Worm (Caenorhabditis elegans): Measurements from ENCODE around the gene str-92.

str-92 gene

ce11 chrV:17714330-17714729 is 37.9 kb upstream of the str-92 start, which contains the start of gene twk-33:
Gene twk-33 (minus strand): TSS chrV:17714377.
- TF ChIP-seq nhr-80 (tag; optimal IDR thresholded peaks at IDR 0.05) (peak; percentile 76), nfya-1 (tag; optimal IDR thresholded peaks at IDR 0.05; ENCODE audit: borderline replicate concordance, insufficient read depth) (no peak), lsl-1 (GFP tag; optimal IDR thresholded peaks at IDR 0.05) (no peak), nhr-27 (tag; optimal IDR thresholded peaks at IDR 0.05) (no peak), fkh-3 (tag; optimal IDR thresholded peaks at IDR 0.05) (no peak)

- TF ChIP-seq zfh-2 (GFP tag; conservative IDR thresholded peaks at IDR 0.05), result peak; percentile 68
- TF ChIP-seq nhr-120 (GFP tag; IDR thresholded peaks at IDR 0.05), result 0 out of 2 replicates have a peak, but pooled peaks have one; percentile 44
- TF ChIP-seq die-1 (tag; optimal IDR thresholded peaks at IDR 0.05), result no peak
These were observed 35.9 kb upstream of the str-92 start for ce11 chrV:17712349-17712748.

ce11 chrV:17707022-17707421 is 30.6 kb upstream of the str-92 start, which contains the start of gene srh-31:
Gene srh-31 (plus strand): TSS chrV:17707322.
- TF ChIP-seq sptf-2 (GFP tag; optimal IDR thresholded peaks at IDR 0.05) (no peak), lin-54 (GFP tag; optimal IDR thresholded peaks at IDR 0.05) (no peak), rec-8 (tag; optimal IDR thresholded peaks at IDR 0.05) (no peak)

- TF ChIP-seq rec-8 (tag; optimal IDR thresholded peaks at IDR 0.05), result no peak
- TF ChIP-seq F37B4.10 (GFP tag; IDR thresholded peaks at IDR 0.05), result no peak
- no peak for TF ChIP-seq nhr-179 (tag; optimal IDR thresholded peaks at IDR 0.05)
- no peak for TF ChIP-seq B0336.3 (GFP tag; IDR thresholded peaks at IDR 0.05)
- TF ChIP-seq rpc-1 (optimal IDR thresholded peaks at IDR 0.05), result no peak
- TF ChIP-seq rpc-1 (tag; optimal IDR thresholded peaks at IDR 0.05), result no peak
- no peak for TF ChIP-seq hmg-1.2 (GFP tag; IDR thresholded peaks at IDR 0.05)
- no peak for TF ChIP-seq efl-1 (GFP tag; optimal IDR thresholded peaks at IDR 0.05)
- TF ChIP-seq sea-2 (GFP tag; IDR thresholded peaks at IDR 0.05), result no peak
- no peak for TF ChIP-seq D2030.7 (GFP tag; IDR thresholded peaks at IDR 0.05)
- TF ChIP-seq ztf-25 (GFP tag; IDR thresholded peaks at IDR 0.05), result no peak
- no peak for TF ChIP-seq ztf-28 (GFP tag; IDR thresholded peaks at IDR 0.05)
- TF ChIP-seq F10E7.11 (tag; optimal IDR thresholded peaks at IDR 0.05), result no peak
- no peak for TF ChIP-seq F33H1.4 (GFP tag; IDR thresholded peaks at IDR 0.05)
- TF ChIP-seq nfya-1 (tag; optimal IDR thresholded peaks at IDR 0.05; ENCODE audit: borderline replicate concordance, insufficient read depth), result no peak
- no peak for TF ChIP-seq Y53G8AR.9 (GFP tag; conservative IDR thresholded peaks at IDR 0.05)
- no peak for TF ChIP-seq unc-62 (GFP tag; optimal IDR thresholded peaks at IDR 0.05)
- TF ChIP-seq B0019.2 (GFP tag; conservative IDR thresholded peaks at IDR 0.05), result no peak
- TF ChIP-seq ztf-3 (GFP tag; optimal IDR thresholded peaks at IDR 0.05), result no peak
- TF ChIP-seq sdz-38 (tag; optimal IDR thresholded peaks at IDR 0.05), result no peak
These were observed 29.9 kb upstream of the str-92 start for ce11 chrV:17706217-17706806.

ce11 chrV:17705814-17706213 is 29.4 kb upstream of the str-92 start, which contains the start of gene W06D12.6:
Gene W06D12.6 (plus strand): TSS chrV:17706114.
- TF ChIP-seq ceh-100 (GFP tag; IDR thresholded peaks at IDR 0.05) (no peak), Y67H2A.10 (GFP tag; conservative IDR thresholded peaks at IDR 0.05) (no peak), lsy-27 (tag; optimal IDR thresholded peaks at IDR 0.05; ENCODE audit: borderline replicate concordance, insufficient read depth) (no peak), F57A8.1 (GFP tag; optimal IDR thresholded peaks at IDR 0.05) (no peak), mel-28 (tag; optimal IDR thresholded peaks at IDR 0.05; ENCODE audit: borderline replicate concordance) (no peak), ztf-22 (GFP tag; optimal IDR thresholded peaks at IDR 0.05) (no peak)

Measured in whole organism, young adult.